Worm (Caenorhabditis elegans): ENCODE results near the gene F25B3.4.

Gene F25B3.4

DNA sequence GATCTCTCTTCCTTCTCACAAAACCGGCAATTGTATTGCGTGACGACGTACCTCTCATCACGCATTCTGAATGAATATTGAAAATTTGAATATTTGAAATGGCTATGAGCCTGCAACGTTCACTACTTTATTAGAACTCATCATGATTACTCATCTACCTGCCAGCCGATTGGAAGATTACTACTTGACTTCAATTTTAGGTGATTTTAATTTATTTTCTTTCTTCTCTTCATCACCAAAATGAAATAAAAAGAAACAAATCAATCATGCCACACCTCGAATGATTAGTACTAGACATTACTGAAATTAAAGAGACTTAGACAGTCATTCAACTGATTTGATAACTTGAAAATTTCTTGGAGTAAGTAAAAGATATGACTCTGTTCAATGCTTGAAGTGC lies 15.7 kb upstream of the F25B3.4 start:
- TF ChIP-seq Y95B8A.8 (GFP tag; IDR thresholded peaks at IDR 0.05) (no peak), die-1 (tag; optimal IDR thresholded peaks at IDR 0.05) (no peak), Y53F4B.3 (GFP tag; IDR thresholded peaks at IDR 0.05) (no peak), ceh-27 (GFP tag; optimal IDR thresholded peaks at IDR 0.05) (no peak), egl-44 (GFP tag; IDR thresholded peaks at IDR 0.05) (no peak), T26A5.8 (tag; optimal IDR thresholded peaks at IDR 0.05) (no peak), chd-7 (tag; optimal IDR thresholded peaks at IDR 0.05) (no peak), ama-1 (optimal IDR thresholded peaks at IDR 0.05) (no peak), ama-1 (GFP tag; optimal IDR thresholded peaks at IDR 0.05) (no peak), Y53G8AR.9 (GFP tag; conservative IDR thresholded peaks at IDR 0.05) (no peak), hlh-12 (tag; optimal IDR thresholded peaks at IDR 0.05) (no peak), lir-1 (GFP tag; conservative IDR thresholded peaks at IDR 0.05) (no peak), F57C9.4 (tag; optimal IDR thresholded peaks at IDR 0.05) (no peak), pha-4 (tag; optimal IDR thresholded peaks at IDR 0.05) (no peak), B0261.1 (tag; optimal IDR thresholded peaks at IDR 0.05) (no peak), zim-3 (tag; optimal IDR thresholded peaks at IDR 0.05) (no peak)

DNA sequence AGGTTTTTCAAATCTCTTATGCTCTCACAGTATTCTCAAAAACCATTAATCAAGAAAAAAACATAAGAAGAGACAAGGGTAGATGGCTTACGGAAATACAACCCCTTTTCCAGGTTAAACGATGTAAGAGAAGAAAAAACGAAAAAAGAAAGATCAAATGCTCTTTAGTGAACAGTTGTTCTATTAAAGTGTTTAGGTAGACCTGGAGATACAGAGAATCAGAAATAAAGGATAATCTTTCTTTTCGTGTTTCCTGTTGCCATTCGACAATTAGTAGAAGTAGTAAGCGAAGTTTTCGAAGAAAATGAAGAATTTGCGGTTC lies 14.7 kb upstream of the F25B3.4 start, which contains the start of gene K09G1.1:
TSS of gene K09G1.1 (plus strand) at position 223 of the 322 bp plus-strand sequence.
- no peak for TF ChIP-seq ceh-100 (GFP tag; IDR thresholded peaks at IDR 0.05)
- no peak for TF ChIP-seq C06A6.2 (GFP tag; conservative IDR thresholded peaks at IDR 0.05)
- no peak for TF ChIP-seq hlh-26 (GFP tag; conservative IDR thresholded peaks at IDR 0.05)
- no peak for TF ChIP-seq Y79H2A.3 (GFP tag; conservative IDR thresholded peaks at IDR 0.05)
- no peak for TF ChIP-seq madf-10 (tag; optimal IDR thresholded peaks at IDR 0.05)
- no peak for TF ChIP-seq tbp1 (GFP tag; optimal IDR thresholded peaks at IDR 0.05)
- no peak for TF ChIP-seq mes-4 (tag; optimal IDR thresholded peaks at IDR 0.05)
- no peak for TF ChIP-seq sdz-38 (tag; optimal IDR thresholded peaks at IDR 0.05)
- no peak for TF ChIP-seq ekl-4 (GFP tag; IDR thresholded peaks at IDR 0.05)
- TF ChIP-seq mel-28 (tag; optimal IDR thresholded peaks at IDR 0.05; ENCODE audit: borderline replicate concordance): no peak

DNA sequence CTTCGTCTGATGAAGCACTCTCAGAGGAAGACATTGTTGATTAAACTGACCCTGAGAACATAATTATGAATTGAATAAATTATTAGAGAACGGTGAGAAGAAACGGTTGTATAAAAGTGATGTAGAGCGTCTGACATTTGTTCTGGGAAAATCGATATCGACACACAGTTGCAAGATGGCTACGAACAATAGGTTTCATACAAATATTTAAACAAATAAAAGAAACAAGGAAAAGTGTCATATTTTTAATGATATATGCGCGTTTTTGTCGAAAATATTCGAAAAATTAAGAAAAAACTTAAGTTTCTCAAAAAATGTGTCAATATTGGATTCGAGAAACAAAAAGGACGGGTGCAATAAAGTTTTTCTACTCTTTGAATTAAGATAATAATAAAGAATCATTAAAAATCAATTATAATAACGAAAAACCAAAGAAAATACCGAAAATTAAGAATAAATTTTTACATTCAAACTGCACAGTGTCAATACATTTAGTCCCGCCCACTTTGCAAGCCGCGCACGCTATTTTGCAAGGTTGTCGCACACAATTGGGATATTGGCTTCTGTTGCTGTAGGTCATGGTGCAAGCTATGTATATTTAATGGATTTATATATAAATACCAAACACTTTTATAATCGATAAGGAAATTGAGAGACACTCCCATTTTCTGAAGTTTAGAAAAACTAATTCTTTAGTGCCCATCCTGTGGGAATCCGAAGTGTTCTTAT lies 14.2 kb upstream of the F25B3.4 start, which contains the start of gene rtfo-1:
TSS of gene rtfo-1 (minus strand) at position 51 of the 729 bp plus-strand sequence.
- peak in 1 of 2 experiments; percentile 12 for TF ChIP-seq let-607 (tag; optimal IDR thresholded peaks at IDR 0.05)
- no peak for TF ChIP-seq attf-5 (GFP tag; optimal IDR thresholded peaks at IDR 0.05)
- peak; percentile 12 for TF ChIP-seq ZK185.1 (tag; optimal IDR thresholded peaks at IDR 0.05; ENCODE audit: poor library complexity, severe bottlenecking)
- TF ChIP-seq snpc-4 (GFP tag; optimal IDR thresholded peaks at IDR 0.05): no peak
- TF ChIP-seq snpc-4 (tag; optimal IDR thresholded peaks at IDR 0.05): peak in 2 of 4 experiments; percentile 28 to 56
- no peak for TF ChIP-seq Y67H2A.10 (GFP tag; conservative IDR thresholded peaks at IDR 0.05)
- no peak for TF ChIP-seq Y53F4B.3 (GFP tag; IDR thresholded peaks at IDR 0.05)
- peak; percentile 49; the same call in 1 of the 2 replicates for TF ChIP-seq pbrm-1 (GFP tag; IDR thresholded peaks at IDR 0.05)
- no peak for TF ChIP-seq ama-1 (optimal IDR thresholded peaks at IDR 0.05)
- TF ChIP-seq ama-1 (GFP tag; optimal IDR thresholded peaks at IDR 0.05): no peak
- peak; percentile 1 for TF ChIP-seq efl-1 (GFP tag; optimal IDR thresholded peaks at IDR 0.05)
- no peak for TF ChIP-seq B0035.1 (tag; optimal IDR thresholded peaks at IDR 0.05)
- no peak for TF ChIP-seq ztf-3 (GFP tag; optimal IDR thresholded peaks at IDR 0.05)
- no peak for TF ChIP-seq nhr-120 (GFP tag; IDR thresholded peaks at IDR 0.05)
- no peak for TF ChIP-seq hmg-1.2 (GFP tag; IDR thresholded peaks at IDR 0.05)
- no peak for TF ChIP-seq K12H6.12 (tag; optimal IDR thresholded peaks at IDR 0.05)
- peak; percentile 54 for TF ChIP-seq snpc-1.3 (tag; optimal IDR thresholded peaks at IDR 0.05; ENCODE audit: insufficient read depth)
- no peak for TF ChIP-seq F52B5.7 (tag; optimal IDR thresholded peaks at IDR 0.05)
- no peak for TF ChIP-seq lsy-27 (tag; optimal IDR thresholded peaks at IDR 0.05; ENCODE audit: borderline replicate concordance, insufficient read depth)
- TF ChIP-seq nhr-27 (tag; optimal IDR thresholded peaks at IDR 0.05): no peak
- peak; percentile 34 for TF ChIP-seq ztf-18 (tag; optimal IDR thresholded peaks at IDR 0.05)
- TF ChIP-seq akir-1 (GFP tag; optimal IDR thresholded peaks at IDR 0.05): no peak
- peak; percentile 12; the same call in 1 of the 2 replicates for TF ChIP-seq madf-6 (GFP tag; IDR thresholded peaks at IDR 0.05)

Measured in whole organism, young adult.